Fruit fly (Drosophila melanogaster) whole organism, embryonic: ENCODE results near the gene uif.
A peak's percentile ranks its signal among the peaks of the same experiment; 100 is the strongest.

Source experiments
- Abd-B ChIP-seq: fragments of 200-800 bp; sonication (Bioruptor generic); optimal IDR thresholded peaks from 2 replicates; lab custom pipeline; 2018; ENCODE audit warnings: missing biosample characterization, mild to moderate bottlenecking, missing genetic modification characterization, moderate library complexity
- CG10274 ChIP-seq: fragments of 200-800 bp; sonication (Bioruptor generic); optimal IDR thresholded peaks from 3 replicates; lab custom pipeline; 2017; ENCODE audit warnings: missing biosample characterization, mild to moderate bottlenecking, missing genetic modification characterization
- CG10979 ChIP-seq: fragments of 200-800 bp; sonication (Bioruptor generic); optimal IDR thresholded peaks from 2 replicates; lab custom pipeline; 2018; ENCODE audit warnings: missing biosample characterization, mild to moderate bottlenecking, missing genetic modification characterization, moderate library complexity
- CG11560 ChIP-seq: fragments of 200-800 bp; sonication (Bioruptor generic); IDR thresholded peaks from 3 replicates; pipeline ENCODE4 v1.3.6; 2022; ENCODE audit warnings: missing biosample characterization, missing genetic modification characterization
- CG12155 ChIP-seq: fragments of 200-800 bp; sonication (Bioruptor generic); optimal IDR thresholded peaks from 3 replicates; lab custom pipeline; 2016; ENCODE audit warnings: missing biosample characterization, missing genetic modification characterization
- CG13775 ChIP-seq: fragments of 200-800 bp; sonication (Bioruptor generic); optimal IDR thresholded peaks from 3 replicates; lab custom pipeline; 2017; ENCODE audit warnings: missing biosample characterization, mild to moderate bottlenecking, missing genetic modification characterization
- CG15601 ChIP-seq: fragments of 200-800 bp; sonication (Bioruptor generic); optimal IDR thresholded peaks from 3 replicates; lab custom pipeline; 2019; ENCODE audit warnings: missing biosample characterization, mild to moderate bottlenecking, missing genetic modification characterization, moderate library complexity
- CG18599 ChIP-seq: fragments of 200-800 bp; sonication (Bioruptor generic); optimal IDR thresholded peaks from 3 replicates; lab custom pipeline; 2017; ENCODE audit warnings: missing biosample characterization, missing genetic modification characterization, mild to moderate bottlenecking, moderate library complexity, missing genetic modification reagents
- CG18619 ChIP-seq: fragments of 200-800 bp; sonication (Bioruptor generic); optimal IDR thresholded peaks from 3 replicates; lab custom pipeline; 2017; ENCODE audit warnings: missing biosample characterization, mild to moderate bottlenecking, missing genetic modification characterization
- CG32532 ChIP-seq: fragments of 200-800 bp; sonication (Bioruptor generic); IDR thresholded peaks from 2 replicates; pipeline ENCODE4 v1.3.6; 2022; ENCODE audit warnings: missing biosample characterization, missing genetic modification characterization
- CG3281 ChIP-seq: fragments of 200-800 bp; sonication (Bioruptor generic); optimal IDR thresholded peaks from 3 replicates; lab custom pipeline; 2017; ENCODE audit warnings: missing biosample characterization, mild to moderate bottlenecking, missing genetic modification characterization
- CG34224 ChIP-seq: fragments of 200-800 bp; sonication (Bioruptor generic); IDR thresholded peaks from 3 replicates; pipeline ENCODE4 v1.3.6; 2022; ENCODE audit warnings: missing biosample characterization, missing genetic modification characterization; ENCODE audit not compliant: partially characterized antibody
- CG3726 ChIP-seq: fragments of 200-800 bp; sonication (Bioruptor generic); IDR thresholded peaks from 3 replicates; pipeline ENCODE4, ENCODE4 v1.3.6; 2022; ENCODE audit warnings: missing biosample characterization, missing genetic modification characterization
- CG3995 ChIP-seq: fragments of 200-800 bp; sonication (Bioruptor generic); optimal IDR thresholded peaks from 3 replicates; lab custom pipeline; 2016; ENCODE audit warnings: missing biosample characterization, missing genetic modification characterization
- CG42726 ChIP-seq: fragments of 200-800 bp; sonication (Bioruptor generic); IDR thresholded peaks from 2 replicates; pipeline ENCODE4 v1.3.6; 2022; ENCODE audit warnings: missing biosample characterization, missing genetic modification characterization; ENCODE audit not compliant: partially characterized antibody
- CG43689 ChIP-seq: fragments of 200-800 bp; sonication (Bioruptor generic); IDR thresholded peaks from 2 replicates; pipeline ENCODE4 v1.3.6; 2022; ENCODE audit warnings: missing biosample characterization, missing genetic modification characterization
- CG6175 ChIP-seq: fragments of 200-800 bp; sonication (Bioruptor generic); IDR thresholded peaks from 3 replicates; pipeline ENCODE4 v1.3.6; 2022; ENCODE audit warnings: missing biosample characterization, missing genetic modification characterization
- CG6689 ChIP-seq: fragments of 200-800 bp; sonication (Bioruptor generic); IDR thresholded peaks from 2 replicates; pipeline ENCODE4 v1.3.6; 2022; ENCODE audit warnings: missing biosample characterization, missing genetic modification characterization
- CG6791 ChIP-seq: fragments of 200-800 bp; sonication (Bioruptor generic); IDR thresholded peaks from 3 replicates; pipeline ENCODE4 v1.3.6; 2022; ENCODE audit warnings: missing biosample characterization, missing genetic modification characterization; ENCODE audit not compliant: partially characterized antibody
- CG7786 ChIP-seq: fragments of 200-800 bp; sonication (Bioruptor generic); optimal IDR thresholded peaks from 2 replicates; lab custom pipeline; 2016; ENCODE audit warnings: missing biosample characterization, missing genetic modification characterization
- CG8290 ChIP-seq, 3 experiments: fragments of 200-800 bp; sonication (Bioruptor generic); optimal IDR thresholded peaks; 2 replicates each; lab custom pipeline; 2016 to 2019; ENCODE audit warnings: missing biosample characterization in 3 of 3, missing genetic modification characterization in 3 of 3, mild to moderate bottlenecking in 2 of 3, moderate library complexity in 1 of 3
- CG8765 ChIP-seq: fragments of 200-800 bp; sonication (Bioruptor generic); IDR thresholded peaks from 2 replicates; pipeline ENCODE4 v1.3.6; 2022; ENCODE audit warnings: missing biosample characterization, missing genetic modification characterization
- CG8944 ChIP-seq: fragments of 200-800 bp; sonication (Bioruptor generic); optimal IDR thresholded peaks from 3 replicates; lab custom pipeline; 2016; ENCODE audit warnings: missing biosample characterization, missing genetic modification characterization
- CG9609 ChIP-seq: fragments of 200-800 bp; sonication (Bioruptor generic); optimal IDR thresholded peaks from 3 replicates; lab custom pipeline; 2016; ENCODE audit warnings: missing biosample characterization, missing genetic modification characterization
- CTCF ChIP-seq: fragments of 200-800 bp; sonication (Bioruptor generic); optimal IDR thresholded peaks from 2 replicates; lab custom pipeline; 2017; ENCODE audit warnings: missing biosample characterization, mild to moderate bottlenecking, missing genetic modification characterization, moderate library complexity
- Chrac-16 ChIP-seq: fragments of 200-800 bp; sonication (Bioruptor generic); optimal IDR thresholded peaks from 3 replicates; lab custom pipeline; 2016; ENCODE audit warnings: missing biosample characterization, missing genetic modification characterization
- Dll ChIP-seq: fragments of 200-800 bp; sonication (Bioruptor generic); IDR thresholded peaks from 4 replicates; pipeline ENCODE4 v1.3.6; 2022; ENCODE audit warnings: missing biosample characterization, missing genetic modification characterization; ENCODE audit not compliant: partially characterized antibody
- Fer3 ChIP-seq: fragments of 200-800 bp; sonication (Bioruptor generic); optimal IDR thresholded peaks from 2 replicates; lab custom pipeline; 2018; ENCODE audit warnings: missing biosample characterization, mild to moderate bottlenecking, missing genetic modification characterization, moderate library complexity
- MBD-R2 ChIP-seq: fragments of 200-800 bp; sonication (Bioruptor generic); IDR thresholded peaks from 2 replicates; pipeline ENCODE4 v1.3.6; 2022; ENCODE audit warnings: missing biosample characterization, missing genetic modification characterization
- Rfx ChIP-seq: fragments of 200-800 bp; sonication (Bioruptor generic); IDR thresholded peaks from 2 replicates; pipeline ENCODE4 v1.3.6; 2022; ENCODE audit warnings: missing biosample characterization, missing genetic modification characterization
- Taf1 ChIP-seq: fragments of 200-800 bp; sonication (Bioruptor generic); IDR thresholded peaks from 2 replicates; pipeline ENCODE4 v1.3.6; 2022; ENCODE audit warnings: missing biosample characterization, missing genetic modification characterization
- Tbp ChIP-seq: fragments of >200 bp; optimal IDR thresholded peaks from 2 replicates; lab custom pipeline; 2018; ENCODE audit warnings: missing biosample characterization, missing genetic modification characterization
- Usf ChIP-seq: fragments of 200-800 bp; sonication (Bioruptor generic); optimal IDR thresholded peaks from 2 replicates; lab custom pipeline; 2017; ENCODE audit warnings: missing genotype, missing biosample characterization, missing genetic modification characterization
- ab ChIP-seq: fragments of 200-800 bp; sonication (Bioruptor generic); optimal IDR thresholded peaks from 2 replicates; lab custom pipeline; 2016; ENCODE audit warnings: missing biosample characterization, missing genetic modification characterization
- amos ChIP-seq: fragments of 200-800 bp; sonication (Bioruptor generic); IDR thresholded peaks from 2 replicates; pipeline ENCODE4 v1.3.6; 2022; ENCODE audit warnings: missing biosample characterization, missing genetic modification characterization; ENCODE audit not compliant: partially characterized antibody
- bigmax ChIP-seq: fragments of 200-800 bp; sonication (Bioruptor generic); optimal IDR thresholded peaks from 2 replicates; lab custom pipeline; 2018; ENCODE audit warnings: missing biosample characterization, mild to moderate bottlenecking, missing genetic modification characterization
- chinmo ChIP-seq: fragments of 200-800 bp; sonication (Bioruptor generic); IDR thresholded peaks from 4 replicates; pipeline ENCODE4 v1.3.6; 2022; ENCODE audit warnings: missing biosample characterization, missing genetic modification characterization; ENCODE audit not compliant: partially characterized antibody
- dimm ChIP-seq: fragments of 200-800 bp; sonication (Bioruptor generic); IDR thresholded peaks from 2 replicates; pipeline ENCODE4 v1.3.6; 2022; ENCODE audit warnings: missing biosample characterization, missing genetic modification characterization
- disco-r ChIP-seq: fragments of 200-800 bp; sonication (Bioruptor generic); optimal IDR thresholded peaks from 2 replicates; lab custom pipeline; 2016; ENCODE audit warnings: missing biosample characterization, missing genetic modification characterization
- hb ChIP-seq: fragments of 200-800 bp; sonication (Bioruptor generic); IDR thresholded peaks from 3 replicates; pipeline ENCODE4 v1.3.6; 2022; ENCODE audit warnings: missing biosample characterization, missing genetic modification characterization; ENCODE audit not compliant: partially characterized antibody
- inv ChIP-seq: fragments of 200-800 bp; sonication (Bioruptor generic); IDR thresholded peaks from 2 replicates; pipeline ENCODE4 v1.3.6; 2022; ENCODE audit warnings: missing biosample characterization, missing genetic modification characterization; ENCODE audit not compliant: partially characterized antibody
- klu ChIP-seq: fragments of 200-800 bp; sonication (Bioruptor generic); IDR thresholded peaks from 2 replicates; pipeline ENCODE4 v1.3.6; 2022; ENCODE audit warnings: missing biosample characterization, missing genetic modification characterization
- org-1 ChIP-seq: fragments of 200-800 bp; sonication (Bioruptor generic); optimal IDR thresholded peaks from 2 replicates; lab custom pipeline; 2017; ENCODE audit warnings: missing biosample characterization, missing genetic modification characterization
- pnt ChIP-seq: fragments of 200-800 bp; sonication (Bioruptor generic); optimal IDR thresholded peaks from 3 replicates; lab custom pipeline; 2016; ENCODE audit warnings: missing biosample characterization, missing genetic modification characterization
- pum ChIP-seq: fragments of 200-800 bp; sonication (Bioruptor generic); optimal IDR thresholded peaks from 2 replicates; lab custom pipeline; 2016; ENCODE audit warnings: missing biosample characterization, missing genetic modification characterization
- sim ChIP-seq: fragments of 200-800 bp; sonication (Bioruptor generic); IDR thresholded peaks from 2 replicates; pipeline ENCODE4 v1.3.6; 2022; ENCODE audit warnings: missing biosample characterization, missing genetic modification characterization
- sqz ChIP-seq: fragments of 200-800 bp; sonication (Bioruptor generic); optimal IDR thresholded peaks from 3 replicates; lab custom pipeline; 2018; ENCODE audit warnings: missing biosample characterization, mild to moderate bottlenecking, missing genetic modification characterization
- trem ChIP-seq: fragments of 200-800 bp; optimal IDR thresholded peaks from 3 replicates; lab custom pipeline; 2019; ENCODE audit warnings: missing biosample characterization, mild to moderate bottlenecking, missing genetic modification characterization, moderate library complexity
- vnd ChIP-seq: fragments of 200-800 bp; sonication (Bioruptor generic); IDR thresholded peaks from 3 replicates; pipeline ENCODE4 v1.3.6; 2022; ENCODE audit warnings: missing biosample characterization, missing genetic modification characterization; ENCODE audit not compliant: partially characterized antibody
- vvl ChIP-seq: fragments of 200-800 bp; sonication (Bioruptor generic); IDR thresholded peaks from 2 replicates; pipeline ENCODE4 v1.3.6; 2022; ENCODE audit warnings: missing biosample characterization, missing genetic modification characterization

uif gene

DNA sequence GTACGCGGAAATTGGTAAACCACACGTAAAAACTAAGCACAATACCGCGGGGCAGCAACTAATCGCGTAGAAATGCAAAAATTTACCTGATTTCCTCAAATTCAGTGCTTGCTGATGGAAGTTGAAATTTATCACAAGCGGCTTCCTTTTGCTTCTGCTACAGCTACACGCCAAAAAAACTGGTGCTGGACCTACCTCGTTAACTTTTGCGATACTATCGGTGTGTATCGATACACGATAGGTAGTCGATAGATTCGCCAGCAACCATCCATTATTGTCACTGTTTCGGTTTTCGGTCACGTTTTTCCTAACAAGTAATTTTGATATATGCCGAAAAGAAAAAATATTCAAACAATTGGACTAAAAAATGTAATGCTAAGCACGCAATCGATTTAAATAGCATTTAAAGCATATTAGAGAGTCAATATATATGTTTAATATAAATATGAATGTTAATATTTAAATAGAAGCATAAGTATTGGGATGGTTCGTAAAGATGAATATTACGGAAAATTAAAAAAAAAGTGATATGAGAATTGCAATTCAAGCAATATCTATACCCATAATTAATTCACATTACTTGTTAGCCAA is 42.6 kb downstream of the uif start, which contains the start of gene Sumo (continued):
- TF ChIP-seq hb (GFP tag; lab: Robert Waterston, UW): peak; percentile 99
- no peak for TF ChIP-seq bigmax
- TF ChIP-seq Rfx (GFP tag; lab: Robert Waterston, UW): peak; percentile 76
- no peak for TF ChIP-seq CG43689
- peak; percentile 99 for TF ChIP-seq CG3995 (GFP tag; lab: Kevin White, UChicago)
- peak; percentile 66 for TF ChIP-seq trem (tag; lab: Kevin White, UChicago)
- TF ChIP-seq CG8290 (GFP tag; optimal IDR thresholded peaks at IDR 0.05; lab: Kevin White, UChicago): peak; percentile 17
- peak in 1 of 2 experiments; percentile 80 for TF ChIP-seq CG8290 (tag; optimal IDR thresholded peaks at IDR 0.05; lab: Kevin White, UChicago)
- TF ChIP-seq CG11560 (tag; lab: Robert Waterston, UW): peak; percentile 16; the same call in 1 of the 3 replicates
- TF ChIP-seq CG18599 (GFP tag; lab: Kevin White, UChicago): no peak
- TF ChIP-seq disco-r (GFP tag; lab: Kevin White, UChicago): no peak
- TF ChIP-seq CG18619: peak; percentile 15
- TF ChIP-seq Chrac-16 (GFP tag; lab: Kevin White, UChicago): no peak
- no peak for TF ChIP-seq dimm
- TF ChIP-seq CG42726 (GFP tag; lab: Robert Waterston, UW): peak; percentile 100
- TF ChIP-seq CG6175 (GFP tag; lab: Robert Waterston, UW): 0 out of 3 replicates have a peak, but pooled peaks have one; percentile 17
- TF ChIP-seq pum (GFP tag; lab: Kevin White, UChicago): no peak
- peak; percentile 69 for TF ChIP-seq sqz (GFP tag; lab: Kevin White, UChicago)
- TF ChIP-seq inv (GFP tag; lab: Robert Waterston, UW): peak; percentile 100
- peak; percentile 100 for TF ChIP-seq CG6791 (GFP tag; lab: Robert Waterston, UW)
- TF ChIP-seq CG12155 (GFP tag; lab: Kevin White, UChicago): peak; percentile 21
- no peak for TF ChIP-seq CTCF (GFP tag; lab: Kevin White, UChicago)
- peak; percentile 59 for TF ChIP-seq CG13775 (GFP tag; lab: Kevin White, UChicago)
- no peak for TF ChIP-seq Tbp (GFP tag; lab: Kevin White, UChicago)
- no peak for TF ChIP-seq ab (GFP tag; lab: Kevin White, UChicago)
- TF ChIP-seq klu (GFP tag; lab: Robert Waterston, UW): no peak
- peak; percentile 25; the same call in 1 of the 2 replicates for TF ChIP-seq CG8765
- no peak for TF ChIP-seq pnt
- peak; percentile 73 for TF ChIP-seq Abd-B
- no peak for TF ChIP-seq CG7786 (GFP tag; lab: Kevin White, UChicago)
- no peak for TF ChIP-seq CG10979 (tag; lab: Kevin White, UChicago)
- no peak for TF ChIP-seq CG6689 (GFP tag; lab: Robert Waterston, UW)
- TF ChIP-seq vnd (GFP tag; lab: Robert Waterston, UW): peak; percentile 99
- TF ChIP-seq Usf (GFP tag; lab: Kevin White, UChicago): peak; percentile 25
- peak; percentile 49 for TF ChIP-seq CG32532 (GFP tag; lab: Robert Waterston, UW)
- TF ChIP-seq amos (GFP tag; lab: Robert Waterston, UW): peak; percentile 100
- peak; percentile 85 for TF ChIP-seq Dll
- no peak for TF ChIP-seq CG3726 (GFP tag; lab: Robert Waterston, UW)
- TF ChIP-seq vvl: peak; percentile 10; the same call in 1 of the 2 replicates
- 0 out of 2 replicates have a peak, but pooled peaks have one; percentile 11 for TF ChIP-seq sim (GFP tag; lab: Robert Waterston, UW)
- TF ChIP-seq CG10274 (GFP tag; lab: Kevin White, UChicago): no peak
- peak; percentile 38 for TF ChIP-seq MBD-R2 (GFP tag; lab: Robert Waterston, UW)
- no peak for TF ChIP-seq CG9609 (GFP tag; lab: Kevin White, UChicago)
- TF ChIP-seq CG8944 (GFP tag; lab: Kevin White, UChicago): no peak
- TF ChIP-seq chinmo (GFP tag; lab: Robert Waterston, UW): peak; percentile 98
- TF ChIP-seq CG3281 (GFP tag; lab: Kevin White, UChicago): no peak
- no peak for TF ChIP-seq Fer3 (tag; lab: Kevin White, UChicago)
- no peak for TF ChIP-seq org-1
- no peak for TF ChIP-seq CG15601 (tag; lab: Kevin White, UChicago)
- peak; percentile 98 for TF ChIP-seq CG34224 (GFP tag; lab: Robert Waterston, UW)
- TF ChIP-seq Taf1: 0 out of 2 replicates have a peak, but pooled peaks have one; percentile 12
